Fruit fly (Drosophila melanogaster) whole organism, embryonic: ENCODE measurements around the gene Cbl.

Source experiments
- Atf-2 ChIP-seq: fragments of 200-800 bp; sonication (Bioruptor generic); optimal IDR thresholded peaks from 2 replicates; lab custom pipeline; 2016; ENCODE audit warnings: missing biosample characterization, missing genetic modification characterization
- CG11695 ChIP-seq: fragments of 200-800 bp; sonication (Bioruptor generic); IDR thresholded peaks from 3 replicates; pipeline ENCODE4 v1.3.6; 2022; ENCODE audit warnings: missing biosample characterization, missing genetic modification characterization
- CG11723 ChIP-seq: fragments of 200-800 bp; sonication (Bioruptor generic); optimal IDR thresholded peaks from 2 replicates; lab custom pipeline; 2017; ENCODE audit warnings: missing biosample characterization, mild to moderate bottlenecking, missing genetic modification characterization
- CG12219 ChIP-seq: fragments of 200-800 bp; sonication (Bioruptor generic); optimal IDR thresholded peaks from 3 replicates; lab custom pipeline; 2018; ENCODE audit warnings: missing biosample characterization, mild to moderate bottlenecking, missing genetic modification characterization
- CG1603 ChIP-seq: fragments of 200-800 bp; sonication (Bioruptor generic); optimal IDR thresholded peaks from 2 replicates; lab custom pipeline; 2019; ENCODE audit warnings: missing biosample characterization, mild to moderate bottlenecking, missing genetic modification characterization, moderate library complexity
- CG1647 ChIP-seq: fragments of 200-800 bp; sonication (Bioruptor generic); optimal IDR thresholded peaks from 3 replicates; lab custom pipeline; 2016; ENCODE audit warnings: missing biosample characterization, missing genetic modification characterization
- CG17361 ChIP-seq: fragments of 200-800 bp; sonication (Bioruptor generic); IDR thresholded peaks from 3 replicates; pipeline ENCODE4 v1.3.6; 2022; ENCODE audit warnings: missing biosample characterization, missing genetic modification characterization
- CG17912 ChIP-seq: fragments of 200-800 bp; sonication (Bioruptor generic); optimal IDR thresholded peaks from 2 replicates; lab custom pipeline; 2018; ENCODE audit warnings: missing biosample characterization, mild to moderate bottlenecking, missing genetic modification characterization
- CG18764 ChIP-seq: fragments of 200-800 bp; sonication (Bioruptor generic); optimal IDR thresholded peaks from 3 replicates; lab custom pipeline; 2016; ENCODE audit warnings: missing biosample characterization, missing genetic modification characterization
- CG34376 ChIP-seq: fragments of 200-800 bp; sonication (Bioruptor generic); optimal IDR thresholded peaks from 2 replicates; lab custom pipeline; 2018; ENCODE audit warnings: missing biosample characterization, mild to moderate bottlenecking, missing genetic modification characterization
- CG4854 ChIP-seq: fragments of 200-800 bp; sonication (Bioruptor generic); optimal IDR thresholded peaks from 2 replicates; lab custom pipeline; 2016; ENCODE audit warnings: missing biosample characterization, missing genetic modification characterization, inconsistent platforms
- CG6765 ChIP-seq: fragments of 200-800 bp; sonication (Bioruptor generic); optimal IDR thresholded peaks from 3 replicates; lab custom pipeline; 2017; ENCODE audit warnings: missing biosample characterization, mild to moderate bottlenecking, missing genetic modification characterization
- CG6813 ChIP-seq: fragments of 200-800 bp; sonication (Bioruptor generic); optimal IDR thresholded peaks from 2 replicates; lab custom pipeline; 2017; ENCODE audit warnings: missing biosample characterization, missing genetic modification characterization, mild to moderate bottlenecking, moderate library complexity, missing genetic modification reagents
- CG7556 ChIP-seq: fragments of 200-800 bp; sonication (Bioruptor generic); optimal IDR thresholded peaks from 2 replicates; lab custom pipeline; 2017; ENCODE audit warnings: missing biosample characterization, mild to moderate bottlenecking, missing genetic modification characterization
- CG8924 ChIP-seq: fragments of 200-800 bp; optimal IDR thresholded peaks from 3 replicates; lab custom pipeline; 2019; ENCODE audit warnings: missing biosample characterization, mild to moderate bottlenecking, missing genetic modification characterization, moderate library complexity
- CG9817 ChIP-seq: fragments of 200-800 bp; sonication (Bioruptor generic); optimal IDR thresholded peaks from 2 replicates; lab custom pipeline; 2018; ENCODE audit warnings: missing biosample characterization, mild to moderate bottlenecking, missing genetic modification characterization, moderate library complexity
- Camta ChIP-seq: fragments of 200-800 bp; sonication (Bioruptor generic); optimal IDR thresholded peaks from 2 replicates; lab custom pipeline; 2016; ENCODE audit warnings: missing biosample characterization, missing genetic modification characterization
- Dip3 ChIP-seq: fragments of 200-800 bp; sonication (Bioruptor generic); optimal IDR thresholded peaks from 3 replicates; lab custom pipeline; 2016; ENCODE audit warnings: missing biosample characterization, missing genetic modification characterization
- Drgx ChIP-seq: fragments of 200-800 bp; sonication (Bioruptor generic); IDR thresholded peaks from 2 replicates; pipeline ENCODE4 v1.3.6; 2022; ENCODE audit warnings: missing biosample characterization, missing genetic modification characterization
- E2f2 ChIP-seq: fragments of 200-800 bp; sonication (Bioruptor generic); IDR thresholded peaks from 2 replicates; pipeline ENCODE4 v1.3.6; 2022; ENCODE audit warnings: missing biosample characterization, missing genetic modification characterization
- H2.0 ChIP-seq: fragments of 200-800 bp; sonication (Bioruptor generic); IDR thresholded peaks from 2 replicates; pipeline ENCODE4 v1.3.6; 2022; ENCODE audit warnings: missing biosample characterization, missing genetic modification characterization
- HLH54F ChIP-seq: fragments of 200-800 bp; sonication (Bioruptor generic); optimal IDR thresholded peaks from 3 replicates; lab custom pipeline; 2016; ENCODE audit warnings: missing biosample characterization, missing genetic modification characterization
- HmgD ChIP-seq: fragments of 200-800 bp; sonication (Bioruptor generic); optimal IDR thresholded peaks from 3 replicates; lab custom pipeline; 2016; ENCODE audit warnings: missing biosample characterization, missing genetic modification characterization
- Jarid2 ChIP-seq: fragments of 200-800 bp; sonication (Bioruptor generic); optimal IDR thresholded peaks from 3 replicates; lab custom pipeline; 2017; ENCODE audit warnings: mild to moderate bottlenecking, missing biosample characterization, missing genetic modification reagents, missing genetic modification characterization
- Poxn ChIP-seq: fragments of 200-800 bp; sonication (Bioruptor generic); IDR thresholded peaks from 2 replicates; pipeline ENCODE4 v1.3.6; 2022; ENCODE audit warnings: missing biosample characterization, missing genetic modification characterization
- Rfx ChIP-seq: fragments of 200-800 bp; sonication (Bioruptor generic); IDR thresholded peaks from 2 replicates; pipeline ENCODE4 v1.3.6; 2022; ENCODE audit warnings: missing biosample characterization, missing genetic modification characterization
- Rx ChIP-seq: fragments of 200-800 bp; sonication (Bioruptor generic); IDR thresholded peaks from 2 replicates; pipeline ENCODE4 v1.3.6; 2022; ENCODE audit warnings: missing biosample characterization, missing genetic modification characterization
- Spps ChIP-seq: fragments of 200-800 bp; sonication (Bioruptor generic); optimal IDR thresholded peaks from 2 replicates; lab custom pipeline; 2018; ENCODE audit warnings: missing biosample characterization, mild to moderate bottlenecking, missing genetic modification characterization
- YL-1 ChIP-seq: fragments of 200-800 bp; sonication (Bioruptor generic); optimal IDR thresholded peaks from 3 replicates; lab custom pipeline; 2017; ENCODE audit warnings: missing biosample characterization, mild to moderate bottlenecking, missing genetic modification characterization
- bab2 ChIP-seq: fragments of 200-800 bp; sonication (Bioruptor generic); optimal IDR thresholded peaks from 2 replicates; lab custom pipeline; 2016; ENCODE audit warnings: missing biosample characterization, missing genetic modification characterization
- bowl ChIP-seq: fragments of 200-800 bp; sonication (Bioruptor generic); IDR thresholded peaks from 2 replicates; pipeline ENCODE4 v1.3.6; 2022; ENCODE audit warnings: missing biosample characterization, missing genetic modification characterization
- btn ChIP-seq: fragments of 200-800 bp; sonication (Bioruptor generic); optimal IDR thresholded peaks from 2 replicates; lab custom pipeline; 2016; ENCODE audit warnings: missing biosample characterization, missing genetic modification characterization
- chif ChIP-seq, 2 experiments: fragments of 200-800 bp; sonication (Bioruptor generic); optimal IDR thresholded peaks; 3 replicates each; lab custom pipeline; 2016; ENCODE audit warnings: missing biosample characterization in 2 of 2, missing genetic modification characterization in 2 of 2
- dysf ChIP-seq: fragments of 200-800 bp; sonication (Bioruptor generic); IDR thresholded peaks from 3 replicates; pipeline ENCODE4 v1.3.6; 2022; ENCODE audit warnings: missing biosample characterization, missing genetic modification characterization
- fd3F ChIP-seq: fragments of 200-800 bp; sonication (Bioruptor generic); optimal IDR thresholded peaks from 2 replicates; lab custom pipeline; 2018; ENCODE audit warnings: missing biosample characterization, mild to moderate bottlenecking, missing genetic modification characterization, moderate library complexity
- fd96Cb ChIP-seq: fragments of 200-800 bp; sonication (Bioruptor generic); optimal IDR thresholded peaks from 2 replicates; lab custom pipeline; 2018; ENCODE audit warnings: missing biosample characterization, mild to moderate bottlenecking, missing genetic modification characterization, moderate library complexity
- grau ChIP-seq: fragments of 200-800 bp; optimal IDR thresholded peaks from 3 replicates; lab custom pipeline; 2019; ENCODE audit warnings: missing biosample characterization, mild to moderate bottlenecking, missing genetic modification characterization, moderate library complexity
- gsb ChIP-seq: fragments of 200-800 bp; sonication (Bioruptor generic); IDR thresholded peaks from 2 replicates; pipeline ENCODE4 v1.3.6; 2022; ENCODE audit warnings: missing biosample characterization, missing genetic modification characterization
- ham ChIP-seq: fragments of 200-800 bp; sonication (Bioruptor generic); IDR thresholded peaks from 2 replicates; pipeline ENCODE4 v1.3.6; 2022; ENCODE audit warnings: missing biosample characterization, missing genetic modification characterization
- odd ChIP-seq: fragments of 200-800 bp; sonication (Bioruptor generic); optimal IDR thresholded peaks from 2 replicates; lab custom pipeline; 2017; ENCODE audit warnings: missing biosample characterization, mild to moderate bottlenecking, missing genetic modification characterization
- ro ChIP-seq: fragments of 200-800 bp; sonication (Bioruptor generic); IDR thresholded peaks from 2 replicates; pipeline ENCODE4 v1.3.6; 2022; ENCODE audit warnings: missing biosample characterization, missing genetic modification characterization
- salm ChIP-seq: fragments of 200-800 bp; sonication (Bioruptor generic); optimal IDR thresholded peaks from 2 replicates; lab custom pipeline; 2018; ENCODE audit warnings: missing biosample characterization, mild to moderate bottlenecking, missing genetic modification characterization
- sc ChIP-seq, 3 experiments: fragments of >200 bp in 2 of 3; fragments of 200-800 bp in 1 of 3; sonication (Bioruptor generic) in 1 of 3; optimal IDR thresholded peaks; 2 replicates in 2 of 3; 3 replicates in 1 of 3; lab custom pipeline; 2017; ENCODE audit warnings: mild to moderate bottlenecking in 1 of 3, missing biosample characterization in 1 of 3, missing genetic modification characterization in 1 of 3, missing genetic modification reagents in 1 of 3
- scrt ChIP-seq: fragments of 200-800 bp; sonication (Bioruptor generic); optimal IDR thresholded peaks from 2 replicates; lab custom pipeline; 2018; ENCODE audit warnings: missing biosample characterization, mild to moderate bottlenecking, missing genetic modification characterization, moderate library complexity
- sd ChIP-seq: fragments of 200-800 bp; sonication (Bioruptor generic); optimal IDR thresholded peaks from 3 replicates; lab custom pipeline; 2018; ENCODE audit warnings: missing biosample characterization, mild to moderate bottlenecking, missing genetic modification characterization, moderate library complexity
- seq ChIP-seq: fragments of 200-800 bp; sonication (Bioruptor generic); IDR thresholded peaks from 2 replicates; pipeline ENCODE4 v1.3.6; 2022; ENCODE audit warnings: missing biosample characterization, missing genetic modification characterization
- sr ChIP-seq: fragments of 200-800 bp; sonication (Bioruptor generic); IDR thresholded peaks from 3 replicates; pipeline ENCODE4 v1.3.6; 2022; ENCODE audit warnings: missing biosample characterization, missing genetic modification characterization
- unpg ChIP-seq: fragments of 200-800 bp; sonication (Bioruptor generic); optimal IDR thresholded peaks from 3 replicates; lab custom pipeline; 2018; ENCODE audit warnings: missing biosample characterization, mild to moderate bottlenecking, missing genetic modification characterization, moderate library complexity
- vvl ChIP-seq: fragments of 200-800 bp; sonication (Bioruptor generic); IDR thresholded peaks from 2 replicates; pipeline ENCODE4 v1.3.6; 2022; ENCODE audit warnings: missing biosample characterization, missing genetic modification characterization
- zfh1 ChIP-seq: fragments of 200-800 bp; sonication (Bioruptor generic); IDR thresholded peaks from 3 replicates; pipeline ENCODE4 v1.3.6; 2022; ENCODE audit warnings: missing biosample characterization, missing genetic modification characterization

The Cbl gene

DNA sequence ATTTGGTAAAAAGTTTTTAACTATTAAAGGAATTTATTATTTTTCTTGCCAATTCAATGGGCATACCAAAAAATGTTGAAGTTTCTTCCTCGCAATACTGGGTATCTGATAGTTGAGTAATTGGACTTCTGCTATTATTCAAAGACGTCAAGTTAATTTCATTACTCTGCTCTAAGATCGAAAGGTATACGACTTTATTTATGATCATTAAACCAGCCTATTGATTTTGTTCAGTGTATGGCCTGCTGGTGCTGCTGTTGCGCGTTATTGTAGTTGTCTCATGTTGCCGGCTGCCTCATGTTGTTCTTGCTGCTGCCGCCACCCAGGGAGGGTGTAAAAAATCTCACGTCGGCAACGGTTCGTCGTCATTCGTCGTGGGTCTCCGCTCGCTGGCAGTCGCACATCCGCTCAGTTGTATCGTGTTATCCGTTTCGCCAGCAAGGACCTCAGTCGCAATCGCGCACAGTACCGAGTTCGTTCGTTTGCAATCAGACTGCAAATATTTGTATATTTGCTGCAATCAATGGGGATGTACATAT is 29.1 kb upstream of the Cbl start, which contains the start of gene CG7120 (continued):
- TF ChIP-seq scrt (GFP tag; lab: Kevin White, UChicago) = peak; percentile 36
- TF ChIP-seq Poxn (GFP tag; lab: Robert Waterston, UW) = no peak
- no peak for TF ChIP-seq CG4854
- TF ChIP-seq Drgx (GFP tag; lab: Robert Waterston, UW) = no peak
- TF ChIP-seq CG11723 (GFP tag; lab: Kevin White, UChicago) = no peak
- peak; percentile 17; the same call in 1 of the 2 replicates for TF ChIP-seq seq (GFP tag; lab: Robert Waterston, UW)
- TF ChIP-seq HLH54F (GFP tag; lab: Kevin White, UChicago) = peak; percentile 20
- TF ChIP-seq CG1603 (tag; lab: Kevin White, UChicago) = peak; percentile 33
- TF ChIP-seq CG6813 = no peak
- peak; percentile 22 for TF ChIP-seq btn (GFP tag; lab: Kevin White, UChicago)
- TF ChIP-seq sc (optimal IDR thresholded peaks at IDR 0.05; lab: Kevin White, UChicago) = no peak
- peak; percentile 39 for TF ChIP-seq sc (GFP tag; optimal IDR thresholded peaks at IDR 0.05; lab: Kevin White, UChicago)
- no peak for TF ChIP-seq ro (GFP tag; lab: Robert Waterston, UW)
- TF ChIP-seq bab2 (GFP tag; lab: Kevin White, UChicago) = peak; percentile 1
- peak; percentile 49 for TF ChIP-seq Jarid2 (GFP tag; lab: Kevin White, UChicago)
- TF ChIP-seq CG1647 (GFP tag; lab: Kevin White, UChicago) = peak; percentile 19
- 0 out of 3 replicates have a peak, but pooled peaks have one; percentile 29 for TF ChIP-seq dysf (GFP tag; lab: Robert Waterston, UW)
- TF ChIP-seq CG18764 (GFP tag; lab: Kevin White, UChicago) = peak; percentile 24
- TF ChIP-seq E2f2 (GFP tag; lab: Robert Waterston, UW) = peak; percentile 11; the same call in 1 of the 2 replicates
- TF ChIP-seq unpg (GFP tag; lab: Kevin White, UChicago) = peak; percentile 35
- no peak for TF ChIP-seq CG6765
- TF ChIP-seq Rx (GFP tag; lab: Robert Waterston, UW) = 0 out of 2 replicates have a peak, but pooled peaks have one; percentile 16
- no peak for TF ChIP-seq sd (tag; lab: Kevin White, UChicago)
- no peak for TF ChIP-seq YL-1 (GFP tag; lab: Kevin White, UChicago)
- TF ChIP-seq fd96Cb = peak; percentile 62
- TF ChIP-seq CG7556 (GFP tag; lab: Kevin White, UChicago) = peak; percentile 49
- peak; percentile 61 for TF ChIP-seq grau (tag; lab: Kevin White, UChicago)
- TF ChIP-seq Spps (tag; lab: Kevin White, UChicago) = peak; percentile 22
- TF ChIP-seq CG8924 (tag; lab: Kevin White, UChicago) = peak; percentile 33
- TF ChIP-seq CG11695 (GFP tag; lab: Robert Waterston, UW) = peak; percentile 44; the same call in 2 of the 3 replicates
- no peak for TF ChIP-seq gsb (GFP tag; lab: Robert Waterston, UW)
- peak; percentile 38 for TF ChIP-seq Dip3 (GFP tag; lab: Kevin White, UChicago)
- TF ChIP-seq sr = no peak
- TF ChIP-seq bowl = no peak
- TF ChIP-seq CG9817 (tag; lab: Kevin White, UChicago) = peak; percentile 26
- TF ChIP-seq vvl (GFP tag; lab: Robert Waterston, UW) = no peak
- TF ChIP-seq CG17912 (GFP tag; lab: Kevin White, UChicago) = no peak
- TF ChIP-seq CG34376 (GFP tag; lab: Kevin White, UChicago) = no peak
- peak; percentile 56; the same call in 2 of the 3 replicates for TF ChIP-seq zfh1 (GFP tag; lab: Robert Waterston, UW)
- TF ChIP-seq ham (GFP tag; lab: Robert Waterston, UW) = no peak
- TF ChIP-seq fd3F (GFP tag; lab: Kevin White, UChicago) = peak; percentile 13
- TF ChIP-seq chif (GFP tag; optimal IDR thresholded peaks at IDR 0.05; lab: Kevin White, UChicago) = peak; percentile 20 to 66
- TF ChIP-seq CG12219 (GFP tag; lab: Kevin White, UChicago) = peak; percentile 31
- peak; percentile 61 for TF ChIP-seq Atf-2 (GFP tag; lab: Kevin White, UChicago)
- peak; percentile 14 for TF ChIP-seq salm
- peak; percentile 1 for TF ChIP-seq Camta (GFP tag; lab: Kevin White, UChicago)
- no peak for TF ChIP-seq H2.0 (GFP tag; lab: Robert Waterston, UW)
- peak; percentile 7 for TF ChIP-seq HmgD (GFP tag; lab: Kevin White, UChicago)
- peak; percentile 76 for TF ChIP-seq CG17361 (GFP tag; lab: Robert Waterston, UW)
- peak; percentile 55 for TF ChIP-seq odd
- peak; percentile 24; the same call in 1 of the 2 replicates for TF ChIP-seq Rfx (GFP tag; lab: Robert Waterston, UW)
